Fruit fly (Drosophila melanogaster) whole organism, embryonic: ENCODE results near the gene IFT43.

ENCODE experiments used
- Aef1 ChIP-seq: fragments of 200-800 bp; sonication (Bioruptor generic); IDR thresholded peaks from 3 replicates; pipeline ENCODE4 v1.3.6; 2022; ENCODE audit warnings: missing biosample characterization, missing genetic modification characterization
- CG10543 ChIP-seq: fragments of 200-800 bp; sonication (Bioruptor generic); optimal IDR thresholded peaks from 3 replicates; lab custom pipeline; 2017; ENCODE audit warnings: missing biosample characterization, mild to moderate bottlenecking, missing genetic modification characterization, moderate library complexity
- CG11093 ChIP-seq: fragments of 200-800 bp; sonication (Bioruptor generic); IDR thresholded peaks from 3 replicates; pipeline ENCODE4 v1.3.6; 2022; ENCODE audit warnings: missing biosample characterization, missing genetic modification characterization
- CG11247 ChIP-seq: fragments of 200-800 bp; sonication (Bioruptor generic); IDR thresholded peaks from 2 replicates; pipeline ENCODE4 v1.3.6; 2022; ENCODE audit warnings: missing biosample characterization, missing genetic modification characterization
- CG11560 ChIP-seq: fragments of 200-800 bp; sonication (Bioruptor generic); IDR thresholded peaks from 3 replicates; pipeline ENCODE4 v1.3.6; 2022; ENCODE audit warnings: missing biosample characterization, missing genetic modification characterization
- CG12744 ChIP-seq: fragments of 200-800 bp; sonication (Bioruptor generic); optimal IDR thresholded peaks from 2 replicates; lab custom pipeline; 2016; ENCODE audit warnings: missing biosample characterization, missing genetic modification characterization
- CG13424 ChIP-seq: fragments of 200-800 bp; sonication (Bioruptor generic); optimal IDR thresholded peaks from 2 replicates; lab custom pipeline; 2019; ENCODE audit warnings: missing biosample characterization, mild to moderate bottlenecking, missing genetic modification characterization, moderate library complexity
- CG15601 ChIP-seq: fragments of 200-800 bp; sonication (Bioruptor generic); optimal IDR thresholded peaks from 3 replicates; lab custom pipeline; 2019; ENCODE audit warnings: missing biosample characterization, mild to moderate bottlenecking, missing genetic modification characterization, moderate library complexity
- CG1602 ChIP-seq: fragments of 200-800 bp; sonication (Bioruptor generic); optimal IDR thresholded peaks from 3 replicates; lab custom pipeline; 2016; ENCODE audit warnings: missing biosample characterization, missing genetic modification characterization
- CG17359 ChIP-seq: fragments of 200-800 bp; sonication (Bioruptor generic); optimal IDR thresholded peaks from 3 replicates; lab custom pipeline; 2018; ENCODE audit warnings: missing biosample characterization, mild to moderate bottlenecking, missing genetic modification characterization, moderate library complexity
- CG18619 ChIP-seq: fragments of 200-800 bp; sonication (Bioruptor generic); optimal IDR thresholded peaks from 3 replicates; lab custom pipeline; 2017; ENCODE audit warnings: missing biosample characterization, mild to moderate bottlenecking, missing genetic modification characterization
- CG2712 ChIP-seq: fragments of 200-800 bp; optimal IDR thresholded peaks from 3 replicates; lab custom pipeline; 2019; ENCODE audit warnings: missing biosample characterization, mild to moderate bottlenecking, missing genetic modification characterization, moderate library complexity
- CG30403 ChIP-seq: fragments of 200-800 bp; sonication (Bioruptor generic); optimal IDR thresholded peaks from 3 replicates; lab custom pipeline; 2016; ENCODE audit warnings: missing biosample characterization, missing genetic modification characterization
- CG3065 ChIP-seq: fragments of 200-800 bp; sonication (Bioruptor generic); optimal IDR thresholded peaks from 2 replicates; lab custom pipeline; 2016; ENCODE audit warnings: missing biosample characterization, missing genetic modification characterization
- CG3838 ChIP-seq: fragments of 200-800 bp; sonication (Bioruptor generic); optimal IDR thresholded peaks from 3 replicates; lab custom pipeline; 2016; ENCODE audit warnings: missing biosample characterization, missing genetic modification characterization
- CG4360 ChIP-seq: fragments of 200-800 bp; sonication (Bioruptor generic); IDR thresholded peaks from 2 replicates; pipeline ENCODE4 v1.3.6; 2022; ENCODE audit warnings: missing biosample characterization, missing genetic modification characterization
- CG4707 ChIP-seq: fragments of 200-800 bp; sonication (Bioruptor generic); optimal IDR thresholded peaks from 2 replicates; lab custom pipeline; 2018; ENCODE audit warnings: missing biosample characterization, mild to moderate bottlenecking, missing genetic modification characterization, moderate library complexity
- CG4854 ChIP-seq: fragments of 200-800 bp; sonication (Bioruptor generic); optimal IDR thresholded peaks from 2 replicates; lab custom pipeline; 2016; ENCODE audit warnings: missing biosample characterization, missing genetic modification characterization, inconsistent platforms
- CG8281 ChIP-seq: fragments of 200-800 bp; sonication (Bioruptor generic); optimal IDR thresholded peaks from 2 replicates; lab custom pipeline; 2018; ENCODE audit warnings: missing biosample characterization, mild to moderate bottlenecking, missing genetic modification characterization, moderate library complexity
- CTCF ChIP-seq: fragments of 200-800 bp; sonication (Bioruptor generic); optimal IDR thresholded peaks from 2 replicates; lab custom pipeline; 2017; ENCODE audit warnings: missing biosample characterization, mild to moderate bottlenecking, missing genetic modification characterization, moderate library complexity
- CrebB ChIP-seq: fragments of 200-800 bp; sonication (Bioruptor generic); optimal IDR thresholded peaks from 3 replicates; lab custom pipeline; 2018; ENCODE audit warnings: missing biosample characterization, mild to moderate bottlenecking, missing genetic modification characterization
- Dek ChIP-seq: fragments of 200-800 bp; sonication (Bioruptor generic); optimal IDR thresholded peaks from 3 replicates; lab custom pipeline; 2019; ENCODE audit warnings: missing biosample characterization, mild to moderate bottlenecking, missing genetic modification characterization, moderate library complexity
- HLHmδ ChIP-seq: fragments of 200-800 bp; sonication (Bioruptor generic); optimal IDR thresholded peaks from 2 replicates; lab custom pipeline; 2018; ENCODE audit warnings: missing biosample characterization, mild to moderate bottlenecking, missing genetic modification characterization, moderate library complexity
- Hr39 ChIP-seq: fragments of >200 bp; optimal IDR thresholded peaks from 2 replicates; lab custom pipeline; 2017
- Mad ChIP-seq: fragments of 200-800 bp; sonication (Bioruptor generic); optimal IDR thresholded peaks from 2 replicates; lab custom pipeline; 2016; ENCODE audit warnings: missing biosample characterization, missing genetic modification characterization
- Nf-YB ChIP-seq: fragments of 200-800 bp; sonication (Bioruptor generic); optimal IDR thresholded peaks from 3 replicates; lab custom pipeline; 2019; ENCODE audit warnings: missing biosample characterization, mild to moderate bottlenecking, missing genetic modification characterization, moderate library complexity
- Ravus ChIP-seq: fragments of 200-800 bp; sonication (Bioruptor generic); IDR thresholded peaks from 2 replicates; pipeline ENCODE4 v1.3.6; 2022; ENCODE audit warnings: missing biosample characterization, missing genetic modification characterization
- abd-A ChIP-seq: fragments of 200-800 bp; sonication (Bioruptor generic); optimal IDR thresholded peaks from 3 replicates; lab custom pipeline; 2019; ENCODE audit warnings: missing biosample characterization, mild to moderate bottlenecking, missing genetic modification characterization, moderate library complexity
- bsh ChIP-seq, 2 experiments: fragments of 200-800 bp; sonication (Bioruptor generic); optimal IDR thresholded peaks; 2 replicates each; lab custom pipeline; 2017 to 2018; ENCODE audit warnings: mild to moderate bottlenecking in 2 of 2, missing biosample characterization in 2 of 2, missing genetic modification characterization in 2 of 2, moderate library complexity in 1 of 2
- caup ChIP-seq: fragments of 200-800 bp; sonication (Bioruptor generic); optimal IDR thresholded peaks from 3 replicates; lab custom pipeline; 2017; ENCODE audit warnings: missing biosample characterization, mild to moderate bottlenecking, missing genetic modification characterization, moderate library complexity; ENCODE audit not compliant: severe bottlenecking
- chinmo ChIP-seq: fragments of 200-800 bp; sonication (Bioruptor generic); IDR thresholded peaks from 4 replicates; pipeline ENCODE4 v1.3.6; 2022; ENCODE audit warnings: missing biosample characterization, missing genetic modification characterization; ENCODE audit not compliant: partially characterized antibody
- crc ChIP-seq: fragments of 200-800 bp; sonication (Bioruptor generic); optimal IDR thresholded peaks from 2 replicates; lab custom pipeline; 2016; ENCODE audit warnings: missing biosample characterization, missing genetic modification characterization
- da ChIP-seq: fragments of 200-800 bp; sonication (Bioruptor generic); optimal IDR thresholded peaks from 2 replicates; lab custom pipeline; 2016; ENCODE audit warnings: missing biosample characterization, missing genetic modification characterization
- en ChIP-seq: fragments of 200-800 bp; sonication (Bioruptor generic); optimal IDR thresholded peaks from 2 replicates; lab custom pipeline; 2016; ENCODE audit warnings: missing biosample characterization, missing genetic modification characterization
- ftz-f1 ChIP-seq: fragments of 200-800 bp; sonication (Bioruptor generic); optimal IDR thresholded peaks from 2 replicates; lab custom pipeline; 2016; ENCODE audit warnings: missing biosample characterization, missing genetic modification characterization
- gce ChIP-seq: fragments of 200-800 bp; sonication (Bioruptor generic); IDR thresholded peaks from 3 replicates; pipeline ENCODE4 v1.3.6; 2022; ENCODE audit warnings: missing biosample characterization, missing genetic modification characterization
- gro ChIP-seq: fragments of 200-800 bp; sonication (Bioruptor generic); optimal IDR thresholded peaks from 2 replicates; lab custom pipeline; 2016; ENCODE audit warnings: missing biosample characterization, missing genetic modification characterization
- hbn ChIP-seq: fragments of 200-800 bp; sonication (Bioruptor generic); IDR thresholded peaks from 2 replicates; pipeline ENCODE4 v1.3.6; 2022; ENCODE audit warnings: missing biosample characterization, missing genetic modification characterization; ENCODE audit not compliant: partially characterized antibody
- ken ChIP-seq: fragments of 200-800 bp; sonication (Bioruptor generic); IDR thresholded peaks from 3 replicates; pipeline ENCODE4 v1.3.6; 2022; ENCODE audit warnings: missing biosample characterization, missing genetic modification characterization
- kni ChIP-seq: fragments of 200-800 bp; sonication (Bioruptor generic); optimal IDR thresholded peaks from 3 replicates; lab custom pipeline; 2017; ENCODE audit warnings: mild to moderate bottlenecking, missing biosample characterization, missing genetic modification reagents, missing genetic modification characterization
- lab ChIP-seq: fragments of 200-800 bp; sonication (Bioruptor generic); optimal IDR thresholded peaks from 3 replicates; lab custom pipeline; 2017; ENCODE audit warnings: missing biosample characterization, missing genetic modification characterization, mild to moderate bottlenecking, moderate library complexity, missing genetic modification reagents
- lilli ChIP-seq: fragments of 200-800 bp; sonication (Bioruptor generic); optimal IDR thresholded peaks from 3 replicates; lab custom pipeline; 2016; ENCODE audit warnings: missing biosample characterization, missing genetic modification characterization
- luna ChIP-seq: fragments of 200-800 bp; sonication (Bioruptor generic); optimal IDR thresholded peaks from 2 replicates; lab custom pipeline; 2016; ENCODE audit warnings: missing biosample characterization, missing genetic modification characterization
- nerfin-2 ChIP-seq: fragments of 200-800 bp; sonication (Bioruptor generic); IDR thresholded peaks from 2 replicates; pipeline ENCODE4 v1.3.6; 2022; ENCODE audit warnings: missing biosample characterization, missing genetic modification characterization; ENCODE audit not compliant: partially characterized antibody
- onecut ChIP-seq: fragments of 200-800 bp; sonication (Bioruptor generic); IDR thresholded peaks from 2 replicates; pipeline ENCODE4 v1.3.6; 2022; ENCODE audit warnings: missing biosample characterization, missing genetic modification characterization
- pum ChIP-seq: fragments of 200-800 bp; sonication (Bioruptor generic); optimal IDR thresholded peaks from 2 replicates; lab custom pipeline; 2016; ENCODE audit warnings: missing biosample characterization, missing genetic modification characterization
- salm ChIP-seq: fragments of 200-800 bp; sonication (Bioruptor generic); optimal IDR thresholded peaks from 2 replicates; lab custom pipeline; 2018; ENCODE audit warnings: missing biosample characterization, mild to moderate bottlenecking, missing genetic modification characterization
- sd ChIP-seq: fragments of 200-800 bp; sonication (Bioruptor generic); optimal IDR thresholded peaks from 3 replicates; lab custom pipeline; 2018; ENCODE audit warnings: missing biosample characterization, mild to moderate bottlenecking, missing genetic modification characterization, moderate library complexity
- seq ChIP-seq: fragments of 200-800 bp; sonication (Bioruptor generic); IDR thresholded peaks from 2 replicates; pipeline ENCODE4 v1.3.6; 2022; ENCODE audit warnings: missing biosample characterization, missing genetic modification characterization
- unpg ChIP-seq: fragments of 200-800 bp; sonication (Bioruptor generic); optimal IDR thresholded peaks from 3 replicates; lab custom pipeline; 2018; ENCODE audit warnings: missing biosample characterization, mild to moderate bottlenecking, missing genetic modification characterization, moderate library complexity
- vnd ChIP-seq: fragments of 200-800 bp; sonication (Bioruptor generic); IDR thresholded peaks from 3 replicates; pipeline ENCODE4 v1.3.6; 2022; ENCODE audit warnings: missing biosample characterization, missing genetic modification characterization; ENCODE audit not compliant: partially characterized antibody

The IFT43 gene

dm6 chr2L:12704418-12704920 is 9.7 kb upstream of the IFT43 start, which contains the start of the genes CG5776 and spict (continued):
- TF ChIP-seq CG10543 (GFP tag; lab: Kevin White, UChicago) (peak; percentile 80), CG11560 (tag; lab: Robert Waterston, UW) (peak; percentile 76; the same call in 2 of the 3 replicates), da (GFP tag; lab: Kevin White, UChicago) (no peak), HLHmδ (GFP tag; lab: Kevin White, UChicago) (peak; percentile 3), Hr39 (lab: Kevin White, UChicago) (no peak), CG15601 (tag; lab: Kevin White, UChicago) (peak; percentile 85), ftz-f1 (GFP tag; lab: Kevin White, UChicago) (no peak), CG3838 (GFP tag; lab: Kevin White, UChicago) (no peak), Aef1 (GFP tag; lab: Robert Waterston, UW) (peak; percentile 83), CG30403 (GFP tag; lab: Kevin White, UChicago) (peak; percentile 81), Mad (GFP tag; lab: Kevin White, UChicago) (peak; percentile 70), CG17359 (tag; lab: Kevin White, UChicago) (peak; percentile 42), bsh (GFP tag; optimal IDR thresholded peaks at IDR 0.05; lab: Kevin White, UChicago) (peak in 1 of 2 experiments; percentile 80), gro (GFP tag; lab: Kevin White, UChicago) (no peak), CG11093 (peak; percentile 74; the same call in 1 of the 3 replicates), gce (GFP tag; lab: Robert Waterston, UW) (0 out of 3 replicates have a peak, but pooled peaks have one; percentile 23), Nf-YB (GFP tag; lab: Kevin White, UChicago) (peak; percentile 56), kni (GFP tag; lab: Kevin White, UChicago) (peak; percentile 18), crc (GFP tag; lab: Kevin White, UChicago) (no peak), onecut (GFP tag; lab: Robert Waterston, UW) (peak; percentile 35), CG11247 (GFP tag; lab: Robert Waterston, UW) (peak; percentile 87), CG2712 (tag; lab: Kevin White, UChicago) (peak; percentile 82), hbn (GFP tag; lab: Robert Waterston, UW) (no peak), CG4360 (0 out of 2 replicates have a peak, but pooled peaks have one; percentile 10), CG4707 (GFP tag; lab: Kevin White, UChicago) (no peak), CG13424 (tag; lab: Kevin White, UChicago) (peak; percentile 86), CrebB (tag; lab: Kevin White, UChicago) (peak; percentile 55), Ravus (GFP tag; lab: Robert Waterston, UW) (peak; percentile 45), seq (GFP tag; lab: Robert Waterston, UW) (0 out of 2 replicates have a peak, but pooled peaks have one; percentile 58), nerfin-2 (GFP tag; lab: Robert Waterston, UW) (no peak), CG4854 (GFP tag; lab: Kevin White, UChicago) (no peak), CG1602 (GFP tag; lab: Kevin White, UChicago) (peak; percentile 57), Dek (tag; lab: Kevin White, UChicago) (peak; percentile 83), vnd (no peak), salm (peak; percentile 38), caup (GFP tag; lab: Kevin White, UChicago) (peak; percentile 32), chinmo (no peak), lilli (peak; percentile 76), unpg (GFP tag; lab: Kevin White, UChicago) (peak; percentile 82), CG12744 (GFP tag; lab: Kevin White, UChicago) (no peak), en (GFP tag; lab: Kevin White, UChicago) (no peak), sd (tag; lab: Kevin White, UChicago) (peak; percentile 81), CG8281 (tag; lab: Kevin White, UChicago) (no peak), lab (GFP tag; lab: Kevin White, UChicago) (peak; percentile 83), CG3065 (no peak), ken (GFP tag; lab: Robert Waterston, UW) (peak; percentile 87), abd-A (tag; lab: Kevin White, UChicago) (no peak), pum (GFP tag; lab: Kevin White, UChicago) (peak; percentile 28), CG18619 (GFP tag; lab: Kevin White, UChicago) (peak; percentile 76), luna (GFP tag; lab: Kevin White, UChicago) (no peak), CTCF (GFP tag; lab: Kevin White, UChicago) (no peak)
